Worm (Caenorhabditis elegans): ENCODE results near the gene hse-5.

- TF ChIP-seq pha-4 (tag; optimal IDR thresholded peaks at IDR 0.05) (no peak), lin-26 (GFP tag; IDR thresholded peaks at IDR 0.05) (no peak), tbp1 (GFP tag; optimal IDR thresholded peaks at IDR 0.05) (no peak), egrh-3 (GFP tag; IDR thresholded peaks at IDR 0.05) (no peak), lag-1 (GFP tag; IDR thresholded peaks at IDR 0.05) (no peak), nhr-120 (GFP tag; IDR thresholded peaks at IDR 0.05) (no peak), nhr-179 (tag; optimal IDR thresholded peaks at IDR 0.05) (no peak)
These were observed 27.9 kb upstream of the hse-5 start, which contains the start of gene tag-131 for ce11 chrIII:4317065-4317752.
